Fruit fly (Drosophila melanogaster) whole organism, embryonic: Measurements from ENCODE around the gene CG46458.

Experiments
- Antp ChIP-seq: fragments of 200-800 bp; sonication (Bioruptor generic); optimal IDR thresholded peaks from 3 replicates; lab custom pipeline; 2016; ENCODE audit warnings: missing biosample characterization, missing genetic modification characterization
- Atf-2 ChIP-seq: fragments of 200-800 bp; sonication (Bioruptor generic); optimal IDR thresholded peaks from 2 replicates; lab custom pipeline; 2016; ENCODE audit warnings: missing biosample characterization, missing genetic modification characterization
- CG1024 ChIP-seq: fragments of 200-800 bp; sonication (Bioruptor generic); IDR thresholded peaks from 2 replicates; pipeline ENCODE4 v1.3.6; 2022; ENCODE audit warnings: missing biosample characterization, missing genetic modification characterization
- CG10462 ChIP-seq: fragments of 200-800 bp; sonication (Bioruptor generic); optimal IDR thresholded peaks from 2 replicates; lab custom pipeline; 2016; ENCODE audit warnings: missing biosample characterization, missing genetic modification characterization
- CG11504 ChIP-seq: fragments of 200-800 bp; sonication (Bioruptor generic); optimal IDR thresholded peaks from 3 replicates; lab custom pipeline; 2019; ENCODE audit warnings: missing biosample characterization, mild to moderate bottlenecking, missing genetic modification characterization, moderate library complexity
- CG14710 ChIP-seq: fragments of 200-800 bp; sonication (Bioruptor generic); optimal IDR thresholded peaks from 3 replicates; lab custom pipeline; 2019; ENCODE audit warnings: missing biosample characterization, mild to moderate bottlenecking, missing genetic modification characterization, moderate library complexity
- CG15011 ChIP-seq: fragments of 200-800 bp; sonication (Bioruptor generic); optimal IDR thresholded peaks from 3 replicates; lab custom pipeline; 2018; ENCODE audit warnings: missing biosample characterization, mild to moderate bottlenecking, missing genetic modification characterization
- CG15479 ChIP-seq: fragments of 200-800 bp; sonication (Bioruptor generic); optimal IDR thresholded peaks from 3 replicates; lab custom pipeline; 2019; ENCODE audit warnings: missing biosample characterization, mild to moderate bottlenecking, missing genetic modification characterization, moderate library complexity
- CG15696 ChIP-seq: fragments of 200-800 bp; sonication (Bioruptor generic); optimal IDR thresholded peaks from 2 replicates; lab custom pipeline; 2019; ENCODE audit warnings: missing biosample characterization, mild to moderate bottlenecking, missing genetic modification characterization, moderate library complexity
- CG2199 ChIP-seq: fragments of 200-800 bp; sonication (Bioruptor generic); IDR thresholded peaks from 3 replicates; pipeline ENCODE4 v1.3.6; 2022; ENCODE audit warnings: missing biosample characterization, missing genetic modification characterization
- CG30403 ChIP-seq: fragments of 200-800 bp; sonication (Bioruptor generic); optimal IDR thresholded peaks from 3 replicates; lab custom pipeline; 2016; ENCODE audit warnings: missing biosample characterization, missing genetic modification characterization
- CG31365 ChIP-seq: fragments of 200-800 bp; sonication (Bioruptor generic); optimal IDR thresholded peaks from 2 replicates; lab custom pipeline; 2018; ENCODE audit warnings: missing biosample characterization, mild to moderate bottlenecking, missing genetic modification characterization
- CG4820 ChIP-seq: fragments of 200-800 bp; sonication (Bioruptor generic); optimal IDR thresholded peaks from 3 replicates; lab custom pipeline; 2016; ENCODE audit warnings: missing biosample characterization, missing genetic modification characterization
- CG7271 ChIP-seq: fragments of 200-800 bp; sonication (Bioruptor generic); optimal IDR thresholded peaks from 2 replicates; lab custom pipeline; 2018; ENCODE audit warnings: missing biosample characterization, mild to moderate bottlenecking, missing genetic modification characterization, moderate library complexity
- CG7556 ChIP-seq: fragments of 200-800 bp; sonication (Bioruptor generic); optimal IDR thresholded peaks from 2 replicates; lab custom pipeline; 2017; ENCODE audit warnings: missing biosample characterization, mild to moderate bottlenecking, missing genetic modification characterization
- CG8944 ChIP-seq: fragments of 200-800 bp; sonication (Bioruptor generic); optimal IDR thresholded peaks from 3 replicates; lab custom pipeline; 2016; ENCODE audit warnings: missing biosample characterization, missing genetic modification characterization
- CG9797 ChIP-seq: fragments of 200-800 bp; sonication (Bioruptor generic); optimal IDR thresholded peaks from 3 replicates; lab custom pipeline; 2018; ENCODE audit warnings: missing biosample characterization, mild to moderate bottlenecking, missing genetic modification characterization
- CG9932 ChIP-seq: fragments of 200-800 bp; sonication (Bioruptor generic); IDR thresholded peaks from 2 replicates; pipeline ENCODE4 v1.3.6; 2022; ENCODE audit warnings: missing biosample characterization, missing genetic modification characterization
- CTCF ChIP-seq: fragments of 200-800 bp; sonication (Bioruptor generic); optimal IDR thresholded peaks from 2 replicates; lab custom pipeline; 2017; ENCODE audit warnings: missing biosample characterization, mild to moderate bottlenecking, missing genetic modification characterization, moderate library complexity
- D ChIP-seq, 2 experiments: fragments of 200-800 bp in 1 of 2; fragments of >200 bp in 1 of 2; sonication (Bioruptor generic) in 1 of 2; optimal IDR thresholded peaks; 2 replicates in 1 of 2; 3 replicates in 1 of 2; lab custom pipeline; 2017; ENCODE audit warnings: mild to moderate bottlenecking in 1 of 2, missing biosample characterization in 1 of 2, missing genetic modification characterization in 1 of 2, missing genetic modification reagents in 1 of 2
- Dfd ChIP-seq, 2 experiments: fragments of >200 bp; optimal IDR thresholded peaks; 2 replicates each; lab custom pipeline; 2017; ENCODE audit warnings: missing biosample characterization in 2 of 2, missing genetic modification characterization in 2 of 2
- Doc2 ChIP-seq: fragments of 200-800 bp; sonication (Bioruptor generic); IDR thresholded peaks from 2 replicates; pipeline ENCODE4 v1.3.6; 2022; ENCODE audit warnings: missing biosample characterization, missing genetic modification characterization
- HmgD ChIP-seq: fragments of 200-800 bp; sonication (Bioruptor generic); optimal IDR thresholded peaks from 3 replicates; lab custom pipeline; 2016; ENCODE audit warnings: missing biosample characterization, missing genetic modification characterization
- MBD-R2 ChIP-seq: fragments of 200-800 bp; sonication (Bioruptor generic); IDR thresholded peaks from 2 replicates; pipeline ENCODE4 v1.3.6; 2022; ENCODE audit warnings: missing biosample characterization, missing genetic modification characterization
- NFAT ChIP-seq: fragments of 200-800 bp; sonication (Bioruptor generic); IDR thresholded peaks from 2 replicates; pipeline ENCODE4 v1.3.6; 2022; ENCODE audit warnings: missing biosample characterization, missing genetic modification characterization
- Nf-YC ChIP-seq: fragments of 200-800 bp; optimal IDR thresholded peaks from 3 replicates; lab custom pipeline; 2019; ENCODE audit warnings: missing biosample characterization, mild to moderate bottlenecking, missing genetic modification characterization, moderate library complexity
- Opbp ChIP-seq: fragments of 200-800 bp; sonication (Bioruptor generic); IDR thresholded peaks from 3 replicates; pipeline ENCODE4 v1.3.6; 2022; ENCODE audit warnings: missing biosample characterization, missing genetic modification characterization; ENCODE audit not compliant: partially characterized antibody
- Ptx1 ChIP-seq: fragments of 200-800 bp; sonication (Bioruptor generic); IDR thresholded peaks from 2 replicates; pipeline ENCODE4 v1.3.6; 2022; ENCODE audit warnings: missing biosample characterization, missing genetic modification characterization
- Side ChIP-seq: fragments of 200-800 bp; sonication (Bioruptor generic); optimal IDR thresholded peaks from 2 replicates; lab custom pipeline; 2016; ENCODE audit warnings: missing biosample characterization, missing genetic modification characterization
- Six4 ChIP-seq: fragments of 200-800 bp; sonication (Bioruptor generic); optimal IDR thresholded peaks from 2 replicates; lab custom pipeline; 2016; ENCODE audit warnings: missing biosample characterization, missing genetic modification characterization
- amos ChIP-seq: fragments of 200-800 bp; sonication (Bioruptor generic); IDR thresholded peaks from 2 replicates; pipeline ENCODE4 v1.3.6; 2022; ENCODE audit warnings: missing biosample characterization, missing genetic modification characterization; ENCODE audit not compliant: partially characterized antibody
- cad ChIP-seq: fragments of >200 bp; optimal IDR thresholded peaks from 2 replicates; lab custom pipeline; 2017; ENCODE audit warnings: missing biosample characterization, missing genetic modification characterization
- cg ChIP-seq: fragments of 200-800 bp; sonication (Bioruptor generic); optimal IDR thresholded peaks from 3 replicates; lab custom pipeline; 2019; ENCODE audit warnings: missing biosample characterization, mild to moderate bottlenecking, missing genetic modification characterization, moderate library complexity
- chif ChIP-seq, 2 experiments: fragments of 200-800 bp; sonication (Bioruptor generic); optimal IDR thresholded peaks; 3 replicates each; lab custom pipeline; 2016; ENCODE audit warnings: missing biosample characterization in 2 of 2, missing genetic modification characterization in 2 of 2
- ewg ChIP-seq: fragments of 200-800 bp; sonication (Bioruptor generic); optimal IDR thresholded peaks from 3 replicates; lab custom pipeline; 2017; ENCODE audit warnings: mild to moderate bottlenecking, missing biosample characterization, missing genetic modification reagents, missing genetic modification characterization
- fru ChIP-seq: fragments of >200 bp; optimal IDR thresholded peaks from 2 replicates; lab custom pipeline; 2017
- ftz-f1 ChIP-seq: fragments of 200-800 bp; sonication (Bioruptor generic); optimal IDR thresholded peaks from 2 replicates; lab custom pipeline; 2016; ENCODE audit warnings: missing biosample characterization, missing genetic modification characterization
- gcm2 ChIP-seq: fragments of 200-800 bp; sonication (Bioruptor generic); optimal IDR thresholded peaks from 2 replicates; lab custom pipeline; 2016; ENCODE audit warnings: missing biosample characterization, missing genetic modification characterization
- gsb-n ChIP-seq: fragments of 200-800 bp; sonication (Bioruptor generic); optimal IDR thresholded peaks from 3 replicates; lab custom pipeline; 2018; ENCODE audit warnings: missing biosample characterization, mild to moderate bottlenecking, missing genetic modification characterization
- insv ChIP-seq, 2 experiments: fragments of 200-800 bp; sonication (Bioruptor generic); optimal IDR thresholded peaks; 3 replicates each; lab custom pipeline; 2016 to 2018; ENCODE audit warnings: missing biosample characterization in 2 of 2, missing genetic modification characterization in 2 of 2
- nerfin-1 ChIP-seq: fragments of 200-800 bp; sonication (Bioruptor generic); optimal IDR thresholded peaks from 3 replicates; lab custom pipeline; 2019; ENCODE audit warnings: missing biosample characterization, mild to moderate bottlenecking, missing genetic modification characterization, moderate library complexity
- pita ChIP-seq: fragments of 200-800 bp; sonication (Bioruptor generic); optimal IDR thresholded peaks from 2 replicates; lab custom pipeline; 2017; ENCODE audit warnings: missing biosample characterization, mild to moderate bottlenecking, missing genetic modification characterization
- rib ChIP-seq: fragments of 200-800 bp; sonication (Bioruptor generic); IDR thresholded peaks from 2 replicates; pipeline ENCODE4 v1.3.6; 2022; ENCODE audit warnings: missing biosample characterization, missing genetic modification characterization
- ssp ChIP-seq: fragments of 200-800 bp; sonication (Bioruptor generic); IDR thresholded peaks from 2 replicates; pipeline ENCODE4 v1.3.6; 2022; ENCODE audit warnings: missing biosample characterization, missing genetic modification characterization
- tll ChIP-seq, 2 experiments: fragments of 200-800 bp in 1 of 2; fragments of >200 bp in 1 of 2; sonication (Bioruptor generic) in 1 of 2; optimal IDR thresholded peaks; 2 replicates each; lab custom pipeline; 2017 to 2019; ENCODE audit warnings: missing biosample characterization in 2 of 2, missing genetic modification characterization in 2 of 2, mild to moderate bottlenecking in 1 of 2, moderate library complexity in 1 of 2
- trem ChIP-seq: fragments of 200-800 bp; optimal IDR thresholded peaks from 3 replicates; lab custom pipeline; 2019; ENCODE audit warnings: missing biosample characterization, mild to moderate bottlenecking, missing genetic modification characterization, moderate library complexity
- zen ChIP-seq: fragments of 200-800 bp; sonication (Bioruptor generic); optimal IDR thresholded peaks from 3 replicates; lab custom pipeline; 2018; ENCODE audit warnings: missing biosample characterization, mild to moderate bottlenecking, missing genetic modification characterization, moderate library complexity

CG46458 gene

DNA sequence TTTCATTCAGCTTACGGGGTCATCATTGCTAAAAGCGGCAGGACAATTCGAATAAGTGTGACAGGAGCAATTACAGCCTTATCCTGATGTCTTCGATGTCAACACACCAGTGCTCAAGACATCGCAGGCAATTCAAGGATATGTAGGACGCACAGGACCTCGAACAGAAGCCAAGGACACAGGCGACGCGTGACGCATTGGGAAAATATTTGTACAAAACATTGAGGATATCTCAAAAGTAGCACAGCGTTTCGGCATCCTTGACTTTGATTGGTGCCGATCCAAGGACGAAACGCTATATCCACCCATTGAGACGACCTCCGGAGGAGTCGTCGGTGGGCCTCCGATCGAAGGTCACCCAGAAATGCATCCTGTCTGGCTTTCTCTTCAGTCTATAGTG is 98.1 kb downstream of the CG46458 start:
- peak; percentile 35 for TF ChIP-seq cad (GFP tag; lab: Kevin White, UChicago)
- TF ChIP-seq tll (GFP tag; optimal IDR thresholded peaks at IDR 0.05; lab: Kevin White, UChicago), result peak in 1 of 2 experiments; percentile 82
- TF ChIP-seq zen (tag; lab: Kevin White, UChicago), result peak; percentile 54
- no peak for TF ChIP-seq CG7556 (GFP tag; lab: Kevin White, UChicago)
- TF ChIP-seq, all 482 proteins: peak for 3

DNA sequence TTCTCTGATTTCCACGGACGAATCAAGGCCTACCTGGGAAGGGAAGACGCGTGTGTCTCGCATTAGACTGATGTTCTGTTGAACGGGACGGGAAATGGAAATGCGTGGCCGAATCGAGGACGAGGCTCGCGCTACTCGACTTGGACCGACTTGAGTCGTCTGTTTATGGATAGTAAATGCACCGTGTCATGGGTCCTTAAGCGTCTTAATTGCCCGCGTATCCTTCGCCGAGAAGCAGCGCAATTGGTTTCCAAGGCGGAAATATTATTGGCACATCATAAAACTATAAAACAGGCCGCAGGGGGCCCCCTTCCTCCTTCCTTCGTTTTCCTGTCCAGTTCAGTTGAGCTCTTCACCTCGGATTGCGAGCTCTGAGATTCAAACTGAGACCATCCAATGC is 99.2 kb downstream of the CG46458 start:
- TF ChIP-seq Atf-2 (GFP tag; lab: Kevin White, UChicago) (no peak), cad (GFP tag; lab: Kevin White, UChicago) (peak; percentile 99), ssp (no peak), CG10462 (GFP tag; lab: Kevin White, UChicago) (no peak), gcm2 (GFP tag; lab: Kevin White, UChicago) (no peak), zen (tag; lab: Kevin White, UChicago) (peak; percentile 93), ewg (no peak), CG14710 (tag; lab: Kevin White, UChicago) (no peak), rib (no peak), CG4820 (GFP tag; lab: Kevin White, UChicago) (no peak), CG9797 (no peak), tll (GFP tag; optimal IDR thresholded peaks at IDR 0.05; lab: Kevin White, UChicago) (peak in 1 of 2 experiments; percentile 92), CG7271 (tag; lab: Kevin White, UChicago) (peak; percentile 67), CG30403 (no peak), CG15479 (GFP tag; lab: Kevin White, UChicago) (peak; percentile 53), Opbp (GFP tag; lab: Robert Waterston, UW) (0 out of 3 replicates have a peak, but pooled peaks have one; percentile 11), ftz-f1 (GFP tag; lab: Kevin White, UChicago) (no peak)

- TF ChIP-seq CG8944 (GFP tag; lab: Kevin White, UChicago), result no peak
- TF ChIP-seq NFAT (GFP tag; lab: Robert Waterston, UW), result no peak
- TF ChIP-seq Doc2 (GFP tag; lab: Robert Waterston, UW), result no peak
- no peak for TF ChIP-seq MBD-R2 (GFP tag; lab: Robert Waterston, UW)
- no peak for TF ChIP-seq Side (GFP tag; lab: Kevin White, UChicago)
- peak; percentile 98 for TF ChIP-seq cad (GFP tag; lab: Kevin White, UChicago)
- TF ChIP-seq Six4, result no peak
- TF ChIP-seq Nf-YC (tag; lab: Kevin White, UChicago), result no peak
- no peak for TF ChIP-seq nerfin-1
- TF ChIP-seq Ptx1 (GFP tag; lab: Robert Waterston, UW), result no peak
- no peak for TF ChIP-seq gsb-n
- peak; percentile 97 for TF ChIP-seq CG7271 (tag; lab: Kevin White, UChicago)
These were observed 100.7 kb downstream of the CG46458 start for dm6 chr3R:6857425-6857824.

dm6 chr3R:6854296-6854695 is 103.9 kb downstream of the CG46458 start:
- TF ChIP-seq chif (GFP tag; optimal IDR thresholded peaks at IDR 0.05; lab: Kevin White, UChicago), result peak in 1 of 2 experiments; percentile 61
- peak; percentile 79 for TF ChIP-seq CTCF
- TF ChIP-seq CG11504 (tag; lab: Kevin White, UChicago), result peak; percentile 100
- TF ChIP-seq insv (GFP tag; optimal IDR thresholded peaks at IDR 0.05; lab: Kevin White, UChicago), result peak; percentile 93 to 100
- no peak for TF ChIP-seq fru (lab: Kevin White, UChicago)
- TF ChIP-seq zen (tag; lab: Kevin White, UChicago), result peak; percentile 84
- peak; percentile 36; the same call in 1 of the 2 replicates for TF ChIP-seq amos (GFP tag; lab: Robert Waterston, UW)
- TF ChIP-seq CG2199 (GFP tag; lab: Robert Waterston, UW), result peak; percentile 93
- peak; percentile 24 for TF ChIP-seq CG15696 (tag; lab: Kevin White, UChicago)
- no peak for TF ChIP-seq cg (GFP tag; lab: Kevin White, UChicago)
- TF ChIP-seq Dfd (GFP tag; optimal IDR thresholded peaks at IDR 0.05; lab: Kevin White, UChicago), result peak in 1 of 2 experiments; percentile 38
- peak; percentile 97 for TF ChIP-seq CG31365 (tag; lab: Kevin White, UChicago)
- no peak for TF ChIP-seq CG9932 (GFP tag; lab: Robert Waterston, UW)
- TF ChIP-seq HmgD (GFP tag; lab: Kevin White, UChicago), result peak; percentile 17
- TF ChIP-seq pita (GFP tag; lab: Kevin White, UChicago), result peak; percentile 76
- no peak for TF ChIP-seq Antp (GFP tag; lab: Kevin White, UChicago)
- no peak for TF ChIP-seq CG15011 (GFP tag; lab: Kevin White, UChicago)
- peak; percentile 3 for TF ChIP-seq trem (tag; lab: Kevin White, UChicago)
- no peak for TF ChIP-seq D (optimal IDR thresholded peaks at IDR 0.05; lab: Kevin White, UChicago)
- no peak for TF ChIP-seq D (GFP tag; optimal IDR thresholded peaks at IDR 0.05; lab: Kevin White, UChicago)
- no peak for TF ChIP-seq CG1024 (GFP tag; lab: Robert Waterston, UW)
